Worm (Caenorhabditis elegans): ENCODE results near the gene Y25C1A.13.

The Y25C1A.13 gene

ce11 chrII:3111147-3111546 is at the start of gene Y25C1A.13:
TSS of gene Y25C1A.13 (minus strand) at chrII:3111247.
- TF ChIP-seq hmg-1.2 (GFP tag; IDR thresholded peaks at IDR 0.05), result peak; percentile 63
- no peak for TF ChIP-seq ekl-4 (GFP tag; IDR thresholded peaks at IDR 0.05)

- TF ChIP-seq nfyb-1 (GFP tag; IDR thresholded peaks at IDR 0.05) (no peak), ama-1 (optimal IDR thresholded peaks at IDR 0.05) (no peak), ama-1 (GFP tag; optimal IDR thresholded peaks at IDR 0.05) (no peak), lsy-27 (tag; optimal IDR thresholded peaks at IDR 0.05; ENCODE audit: borderline replicate concordance, insufficient read depth) (no peak), rec-8 (tag; optimal IDR thresholded peaks at IDR 0.05) (no peak), F33H1.4 (GFP tag; IDR thresholded peaks at IDR 0.05) (no peak), somi-1 (GFP tag; optimal IDR thresholded peaks at IDR 0.05) (no peak), F57A8.1 (GFP tag; optimal IDR thresholded peaks at IDR 0.05) (no peak), hrde-1 (tag; optimal IDR thresholded peaks at IDR 0.05; ENCODE audit: borderline replicate concordance) (no peak), sea-2 (GFP tag; IDR thresholded peaks at IDR 0.05) (no peak), F39B2.1 (GFP tag; IDR thresholded peaks at IDR 0.05) (no peak), nhr-90 (tag; optimal IDR thresholded peaks at IDR 0.05) (no peak)
These were observed 47.9 kb upstream of the Y25C1A.13 start, which contains the start of gene sri-34 for ce11 chrII:3158985-3159384. TSS of gene sri-34 (minus strand) at chrII:3159085.

ce11 chrII:3156749-3157148 is 45.7 kb upstream of the Y25C1A.13 start, which contains the start of gene sri-33:
TSS of gene sri-33 (minus strand) at chrII:3156849.
- TF ChIP-seq B0019.2 (GFP tag; conservative IDR thresholded peaks at IDR 0.05) (no peak), ekl-4 (GFP tag; IDR thresholded peaks at IDR 0.05) (no peak), mel-28 (tag; optimal IDR thresholded peaks at IDR 0.05; ENCODE audit: borderline replicate concordance) (no peak), attf-3 (GFP tag; conservative IDR thresholded peaks at IDR 0.05) (no peak), sdz-38 (tag; optimal IDR thresholded peaks at IDR 0.05) (no peak), tbx-9 (tag; optimal IDR thresholded peaks at IDR 0.05; ENCODE audit: borderline replicate concordance) (no peak), nhr-179 (tag; optimal IDR thresholded peaks at IDR 0.05) (no peak)

- TF ChIP-seq gei-17 (GFP tag; optimal IDR thresholded peaks at IDR 0.05) (no peak), mxl-1 (tag; optimal IDR thresholded peaks at IDR 0.05) (no peak), F49E8.2 (tag; optimal IDR thresholded peaks at IDR 0.05; ENCODE audit: insufficient read depth) (no peak), snpc-3.4 (tag; optimal IDR thresholded peaks at IDR 0.05) (no peak), athp-1 (tag; optimal IDR thresholded peaks at IDR 0.05) (no peak), mel-28 (tag; optimal IDR thresholded peaks at IDR 0.05; ENCODE audit: borderline replicate concordance) (no peak), egl-44 (GFP tag; IDR thresholded peaks at IDR 0.05) (no peak), efl-1 (GFP tag; optimal IDR thresholded peaks at IDR 0.05) (no peak)
These were observed 43.3 kb upstream of the Y25C1A.13 start, which contains the start of gene sri-32 for ce11 chrII:3154383-3154782. TSS of gene sri-32 (minus strand) at chrII:3154483.

ce11 chrII:3151615-3152014 is 40.6 kb upstream of the Y25C1A.13 start, which contains the start of the genes T10D4.14 and T10D4.19:
TSS of gene T10D4.14 (minus strand) at chrII:3151715.
TSS of gene T10D4.19 (plus strand) at chrII:3151918.
- TF ChIP-seq chd-7 (tag; optimal IDR thresholded peaks at IDR 0.05), result no peak
- no peak for TF ChIP-seq aptf-2 (GFP tag; conservative IDR thresholded peaks at IDR 0.05)
- TF ChIP-seq F39B2.1 (GFP tag; IDR thresholded peaks at IDR 0.05), result no peak
- no peak for TF ChIP-seq zim-3 (tag; optimal IDR thresholded peaks at IDR 0.05)
- no peak for TF ChIP-seq sptf-2 (GFP tag; optimal IDR thresholded peaks at IDR 0.05)
- no peak for TF ChIP-seq Y53F4B.3 (GFP tag; IDR thresholded peaks at IDR 0.05)
- TF ChIP-seq attf-3 (GFP tag; conservative IDR thresholded peaks at IDR 0.05), result no peak
- TF ChIP-seq ztf-22 (GFP tag; optimal IDR thresholded peaks at IDR 0.05), result no peak
- no peak for TF ChIP-seq lsl-1 (GFP tag; optimal IDR thresholded peaks at IDR 0.05)
- no peak for TF ChIP-seq attf-6 (GFP tag; IDR thresholded peaks at IDR 0.05)

Measured in whole organism, young adult.